Worm (Caenorhabditis elegans) whole organism, young adult: ENCODE data around the gene F54H12.2.
A peak's percentile ranks its signal among the peaks of the same experiment; 100 is the strongest.

Experiments used
- B0019.2 ChIP-seq: fragments of 200-800 bp; sonication (Bioruptor generic); conservative IDR thresholded peaks from 2 replicates; pipeline ENCODE4 v1.3.6; 2022; ENCODE audit warnings: missing genetic modification reagents, missing genetic modification characterization, missing compliant biosample characterization
- B0261.1 ChIP-seq: sonication (generic microtip); optimal IDR thresholded peaks from 2 replicates; lab custom pipeline; 2016; ENCODE audit warnings: mild to moderate bottlenecking, missing genetic modification characterization, moderate library complexity, missing compliant biosample characterization
- C17E4.6 ChIP-seq: fragments of 200-800 bp; sonication (Bioruptor generic); IDR thresholded peaks from 2 replicates; pipeline ENCODE4 v1.3.6; 2022; ENCODE audit warnings: missing genetic modification reagents, missing genetic modification characterization, missing compliant biosample characterization
- F33H1.4 ChIP-seq: fragments of 200-800 bp; sonication (Bioruptor generic); IDR thresholded peaks from 2 replicates; pipeline ENCODE4 v1.3.6; 2022; ENCODE audit warnings: missing genetic modification reagents, missing genetic modification characterization, missing compliant biosample characterization
- F39B2.1 ChIP-seq: fragments of 200-800 bp; sonication (Bioruptor generic); IDR thresholded peaks from 2 replicates; pipeline ENCODE4 v1.3.6; 2022; ENCODE audit warnings: missing genetic modification reagents, missing genetic modification characterization, missing compliant biosample characterization
- F57C9.4 ChIP-seq: sonication (generic microtip); optimal IDR thresholded peaks from 2 replicates; lab custom pipeline; 2017; ENCODE audit warnings: mild to moderate bottlenecking, missing genetic modification characterization, missing compliant biosample characterization
- Y53G8AR.9 ChIP-seq: fragments of 200-800 bp; sonication (Bioruptor generic); conservative IDR thresholded peaks from 2 replicates; pipeline ENCODE4 v1.3.6; 2022; ENCODE audit warnings: missing genetic modification reagents, missing genetic modification characterization, missing compliant biosample characterization
- Y79H2A.3 ChIP-seq: fragments of 200-800 bp; sonication (Bioruptor generic); conservative IDR thresholded peaks from 2 replicates; pipeline ENCODE4 v1.3.6; 2022; ENCODE audit warnings: missing genetic modification reagents, missing genetic modification characterization, missing compliant biosample characterization
- Y95B8A.8 ChIP-seq: fragments of 200-800 bp; sonication (Bioruptor generic); IDR thresholded peaks from 2 replicates; pipeline ENCODE4 v1.3.6; 2022; ENCODE audit warnings: missing genetic modification reagents, missing genetic modification characterization, missing compliant biosample characterization
- attf-5 ChIP-seq: fragments of 200-800 bp; sonication (Bioruptor generic); optimal IDR thresholded peaks from 2 replicates; lab custom pipeline; 2018; ENCODE audit warnings: mild to moderate bottlenecking, missing genetic modification characterization, missing compliant biosample characterization
- attf-6 ChIP-seq: fragments of 200-800 bp; sonication (Bioruptor generic); IDR thresholded peaks from 2 replicates; pipeline ENCODE4 v1.3.6; 2022; ENCODE audit warnings: missing genetic modification reagents, missing genetic modification characterization, missing compliant biosample characterization
- bed-2 ChIP-seq: fragments of 200-800 bp; sonication (Bioruptor generic); IDR thresholded peaks from 2 replicates; pipeline ENCODE4 v1.3.6; 2022; ENCODE audit warnings: missing genetic modification reagents, missing genetic modification characterization, missing compliant biosample characterization
- cebp-1 ChIP-seq, 2 experiments: fragments of 200-800 bp in 1 of 2; sonication (Bioruptor generic) in 1 of 2; sonication (generic microtip) in 1 of 2; IDR thresholded peaks in 1 of 2; optimal IDR thresholded peaks in 1 of 2; 2 replicates each; pipeline versions ENCODE4 v1.3.6 to Lab custom; 2017 to 2022; ENCODE audit warnings: missing compliant biosample characterization in 2 of 2, missing genetic modification characterization in 2 of 2, mild to moderate bottlenecking in 1 of 2, missing genetic modification reagents in 1 of 2, moderate library complexity in 1 of 2
- ceh-27 ChIP-seq: fragments of 200-800 bp; sonication (Bioruptor generic); optimal IDR thresholded peaks from 2 replicates; lab custom pipeline; 2018; ENCODE audit warnings: mild to moderate bottlenecking, missing genetic modification characterization, moderate library complexity, missing compliant biosample characterization
- ceh-40 ChIP-seq: fragments of 200-800 bp; sonication (Bioruptor generic); IDR thresholded peaks from 2 replicates; pipeline ENCODE4 v1.3.6; 2022; ENCODE audit warnings: missing genetic modification characterization, missing compliant biosample characterization
- ceh-79 ChIP-seq: sonication (generic microtip); optimal IDR thresholded peaks from 2 replicates; lab custom pipeline; 2017; ENCODE audit warnings: mild to moderate bottlenecking, missing genetic modification characterization, missing compliant biosample characterization
- chd-7 ChIP-seq: sonication (generic microtip); optimal IDR thresholded peaks from 2 replicates; lab custom pipeline; 2016; ENCODE audit warnings: mild to moderate bottlenecking, missing genetic modification characterization, moderate library complexity, missing compliant biosample characterization
- dox-1 ChIP-seq: fragments of 200-800 bp; sonication (Bioruptor generic); IDR thresholded peaks from 2 replicates; pipeline ENCODE4 v1.3.6; 2022; ENCODE audit warnings: missing genetic modification reagents, missing genetic modification characterization, missing compliant biosample characterization
- efl-1 ChIP-seq: fragments of 150-350 bp; optimal IDR thresholded peaks from 2 replicates; lab custom pipeline; 2014; ENCODE audit warnings: missing biosample characterization, missing genetic modification reagents, missing genetic modification characterization
- egrh-3 ChIP-seq: fragments of 200-800 bp; sonication (Bioruptor generic); IDR thresholded peaks from 2 replicates; pipeline ENCODE4 v1.3.6; 2022; ENCODE audit warnings: missing genetic modification reagents, missing genetic modification characterization, missing compliant biosample characterization
- ets-4 ChIP-seq: fragments of 200-800 bp; sonication (Bioruptor generic); optimal IDR thresholded peaks from 2 replicates; lab custom pipeline; 2018; ENCODE audit warnings: mild to moderate bottlenecking, missing genetic modification characterization, missing compliant biosample characterization
- gei-17 ChIP-seq: fragments of 200-800 bp; sonication (Bioruptor generic); optimal IDR thresholded peaks from 2 replicates; lab custom pipeline; 2018; ENCODE audit warnings: mild to moderate bottlenecking, missing genetic modification characterization, missing compliant biosample characterization
- hlh-26 ChIP-seq: fragments of 200-800 bp; sonication (Bioruptor generic); conservative IDR thresholded peaks from 2 replicates; pipeline ENCODE4 v1.3.6; 2022; ENCODE audit warnings: missing genetic modification reagents, missing genetic modification characterization, missing compliant biosample characterization
- hmg-20 ChIP-seq: fragments of 200-800 bp; sonication (Bioruptor generic); IDR thresholded peaks from 2 replicates; pipeline ENCODE4 v1.3.6; 2022; ENCODE audit warnings: missing genetic modification reagents, missing genetic modification characterization, missing compliant biosample characterization
- lsl-1 ChIP-seq: fragments of 200-800 bp; sonication (Bioruptor generic); optimal IDR thresholded peaks from 2 replicates; lab custom pipeline; 2018; ENCODE audit warnings: mild to moderate bottlenecking, missing genetic modification characterization, moderate library complexity, missing compliant biosample characterization
- madf-6 ChIP-seq: fragments of 200-800 bp; sonication (Bioruptor generic); IDR thresholded peaks from 2 replicates; pipeline ENCODE4 v1.3.6; 2022; ENCODE audit warnings: missing genetic modification reagents, missing genetic modification characterization, missing compliant biosample characterization
- mes-4 ChIP-seq: sonication (generic microtip); optimal IDR thresholded peaks from 2 replicates; lab custom pipeline; 2016; ENCODE audit warnings: missing genotype, missing genetic modification characterization, missing compliant biosample characterization
- nfyb-1 ChIP-seq: fragments of 200-800 bp; sonication (Bioruptor generic); IDR thresholded peaks from 2 replicates; pipeline ENCODE4 v1.3.6; 2022; ENCODE audit warnings: missing genetic modification reagents, missing genetic modification characterization, missing compliant biosample characterization
- rcor-1 ChIP-seq: fragments of 200-800 bp; sonication (Bioruptor generic); IDR thresholded peaks from 2 replicates; pipeline ENCODE4 v1.3.6; 2022; ENCODE audit warnings: missing genetic modification reagents, missing genetic modification characterization, missing compliant biosample characterization
- sea-2 ChIP-seq: fragments of 200-800 bp; sonication (Bioruptor generic); IDR thresholded peaks from 2 replicates; pipeline ENCODE4 v1.3.6; 2022; ENCODE audit warnings: missing genetic modification characterization, missing compliant biosample characterization
- snpc-1.1 ChIP-seq: sonication (generic microtip); optimal IDR thresholded peaks from 2 replicates; lab custom pipeline; 2017; ENCODE audit warnings: missing genetic modification characterization, mild to moderate bottlenecking, missing compliant biosample characterization, antibody characterized with exemption, moderate library complexity, missing genotype, missing genetic modification reagents; ENCODE audit not compliant: insufficient read depth
- snpc-3.4 ChIP-seq: sonication (generic microtip); optimal IDR thresholded peaks from 2 replicates; lab custom pipeline; 2017; ENCODE audit warnings: missing genetic modification characterization, mild to moderate bottlenecking, missing compliant biosample characterization, antibody characterized with exemption, moderate library complexity, missing genotype, missing genetic modification reagents
- sptf-2 ChIP-seq: fragments of 200-800 bp; sonication (Bioruptor generic); optimal IDR thresholded peaks from 2 replicates; lab custom pipeline; 2018; ENCODE audit warnings: mild to moderate bottlenecking, missing genetic modification characterization, missing compliant biosample characterization
- tbp1 ChIP-seq: fragments of 200-800 bp; sonication (Bioruptor generic); optimal IDR thresholded peaks from 2 replicates; lab custom pipeline; 2018; ENCODE audit warnings: mild to moderate bottlenecking, missing genetic modification characterization, missing compliant biosample characterization
- xnd-1 ChIP-seq: sonication (generic microtip); optimal IDR thresholded peaks from 2 replicates; lab custom pipeline; 2016; ENCODE audit warnings: missing genotype, missing genetic modification reagents, missing genetic modification characterization, missing compliant biosample characterization
- zfh-2 ChIP-seq: fragments of 200-800 bp; sonication (Bioruptor generic); conservative IDR thresholded peaks from 2 replicates; pipeline ENCODE4 v1.3.6; 2022; ENCODE audit warnings: missing genetic modification reagents, missing genetic modification characterization, missing compliant biosample characterization
- ztf-18 ChIP-seq: sonication (generic microtip); optimal IDR thresholded peaks from 2 replicates; lab custom pipeline; 2016; ENCODE audit warnings: missing genotype, mild to moderate bottlenecking, missing genetic modification characterization, missing compliant biosample characterization
- ztf-25 ChIP-seq: fragments of 200-800 bp; sonication (Bioruptor generic); IDR thresholded peaks from 2 replicates; pipeline ENCODE4 v1.3.6; 2022; ENCODE audit warnings: missing genetic modification reagents, missing genetic modification characterization, missing compliant biosample characterization
- ztf-26 ChIP-seq: sonication (generic microtip); optimal IDR thresholded peaks from 2 replicates; lab custom pipeline; 2017; ENCODE audit warnings: missing genetic modification characterization, missing compliant biosample characterization
- ztf-6 ChIP-seq: fragments of 200-800 bp; sonication (Bioruptor generic); IDR thresholded peaks from 2 replicates; pipeline ENCODE4 v1.3.6; 2022; ENCODE audit warnings: missing genetic modification reagents, missing genetic modification characterization, missing compliant biosample characterization

Gene F54H12.2

DNA sequence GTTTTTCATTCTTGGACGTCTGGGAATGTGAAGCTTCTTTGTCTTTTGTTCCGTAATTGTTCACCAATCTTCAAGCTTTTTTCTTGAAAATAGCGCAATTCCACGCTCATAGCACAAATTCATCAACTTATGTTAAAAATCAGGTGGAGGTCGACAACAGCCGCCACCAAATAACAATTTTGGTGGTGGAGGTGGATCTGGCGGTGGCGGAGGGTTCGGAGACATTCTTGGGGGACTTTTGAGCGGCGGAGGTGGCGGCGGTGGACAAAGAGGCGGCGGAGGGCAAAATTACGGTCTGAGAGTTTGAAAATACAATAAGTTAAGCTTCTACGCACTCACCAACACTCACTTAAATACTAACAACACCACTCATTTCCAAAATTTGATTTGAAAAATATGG is 17.6 kb downstream of the F54H12.2 start:
- TF ChIP-seq sea-2 (GFP tag; lab: Robert Waterston, UW) (no peak), egrh-3 (peak; percentile 8; the same call in 1 of the 2 replicates), ztf-6 (GFP tag; lab: Robert Waterston, UW) (0 out of 2 replicates have a peak, but pooled peaks have one; percentile 16), mes-4 (tag; lab: Kevin White, UChicago) (no peak), zfh-2 (GFP tag; lab: Robert Waterston, UW) (peak; percentile 65), attf-5 (GFP tag; lab: Kevin White, UChicago) (no peak), ztf-18 (tag; lab: Kevin White, UChicago) (no peak)

DNA sequence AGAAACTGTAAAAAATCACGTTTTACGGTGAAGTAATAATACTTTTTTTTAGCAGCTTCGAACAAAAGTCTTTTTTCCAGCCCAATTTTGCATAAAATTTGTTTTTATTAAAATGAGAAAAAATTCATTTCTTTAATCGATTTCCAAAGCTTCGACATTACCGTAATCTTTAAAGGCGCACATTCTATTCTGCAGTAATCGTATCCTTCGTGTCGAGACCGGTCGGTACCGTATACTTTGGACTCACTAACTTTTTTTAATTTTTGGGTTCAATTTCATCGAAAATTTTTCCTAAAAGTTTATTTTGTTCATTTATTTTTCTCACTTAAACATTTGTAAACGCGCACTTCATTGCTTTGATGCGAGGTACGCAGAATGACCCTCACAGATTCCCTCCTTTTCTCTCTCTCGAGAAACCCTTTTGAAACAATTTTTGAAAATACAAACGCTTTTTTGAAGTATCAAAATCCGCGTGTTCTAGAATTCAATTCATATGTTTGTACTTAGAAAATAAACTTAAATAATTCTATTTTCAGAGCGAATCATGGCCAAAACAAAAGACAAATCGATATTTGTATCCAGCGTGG is 22.3 kb downstream of the F54H12.2 start, which contains the start of gene hrpk-2:
Gene hrpk-2 (plus strand): TSS at position 537 of the 587 bp plus-strand sequence.
- peak; percentile 27 for TF ChIP-seq xnd-1
- TF ChIP-seq Y53G8AR.9 (GFP tag; lab: Robert Waterston, UW), result no peak
- no peak for TF ChIP-seq nfyb-1
- TF ChIP-seq ceh-40, result no peak
- peak; percentile 65; the same call in 1 of the 2 replicates for TF ChIP-seq madf-6 (GFP tag; lab: Robert Waterston, UW)
- TF ChIP-seq mes-4 (tag; lab: Kevin White, UChicago), result no peak
- TF ChIP-seq cebp-1 (GFP tag; IDR thresholded peaks at IDR 0.05; lab: Robert Waterston, UW), result no peak
- TF ChIP-seq cebp-1 (tag; optimal IDR thresholded peaks at IDR 0.05; lab: Kevin White, UChicago), result no peak
- peak; percentile 73 for TF ChIP-seq F33H1.4
- peak; percentile 19; the same call in 1 of the 2 replicates for TF ChIP-seq B0019.2 (GFP tag; lab: Robert Waterston, UW)
- TF ChIP-seq chd-7, result no peak
- no peak for TF ChIP-seq attf-6 (GFP tag; lab: Robert Waterston, UW)
- peak; percentile 28 for TF ChIP-seq snpc-3.4
- no peak for TF ChIP-seq Y79H2A.3 (GFP tag; lab: Robert Waterston, UW)
- TF ChIP-seq sptf-2 (GFP tag; lab: Kevin White, UChicago), result no peak
- TF ChIP-seq lsl-1 (GFP tag; lab: Kevin White, UChicago), result peak; percentile 81
- TF ChIP-seq Y95B8A.8 (GFP tag; lab: Robert Waterston, UW), result no peak
- TF ChIP-seq ztf-25 (GFP tag; lab: Robert Waterston, UW), result no peak
- TF ChIP-seq F39B2.1 (GFP tag; lab: Robert Waterston, UW), result no peak

DNA sequence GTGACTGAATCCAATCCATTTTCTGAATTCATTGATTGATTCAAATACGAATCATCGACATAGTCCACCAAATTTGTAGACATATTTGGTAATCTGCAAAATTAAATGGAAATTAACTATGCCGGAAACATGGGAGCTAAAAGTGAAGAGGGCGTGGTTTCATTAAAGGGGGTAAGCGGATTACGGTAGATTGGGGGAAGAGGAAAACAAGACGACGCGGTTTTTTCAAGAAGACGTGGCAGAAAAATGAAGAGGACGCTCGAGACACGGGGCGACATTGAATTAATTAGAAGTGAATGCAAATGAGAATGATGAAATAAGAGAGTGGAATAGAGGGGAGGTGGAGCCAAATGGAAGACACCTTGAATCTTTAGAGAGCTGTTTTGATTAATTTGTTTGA is 32.0 kb downstream of the F54H12.2 start, which contains the start of gene npr-17:
Gene npr-17 (minus strand): TSS at position 101 of the 400 bp plus-strand sequence.
- no peak for TF ChIP-seq hlh-26 (GFP tag; lab: Robert Waterston, UW)
- TF ChIP-seq gei-17 (GFP tag; lab: Kevin White, UChicago), result no peak
- no peak for TF ChIP-seq B0261.1 (tag; lab: Kevin White, UChicago)
- TF ChIP-seq ceh-79 (tag; lab: Kevin White, UChicago), result no peak
- TF ChIP-seq F57C9.4 (tag; lab: Kevin White, UChicago), result no peak
- no peak for TF ChIP-seq ceh-27 (GFP tag; lab: Kevin White, UChicago)
- no peak for TF ChIP-seq hmg-20 (GFP tag; lab: Robert Waterston, UW)
- TF ChIP-seq bed-2 (GFP tag; lab: Robert Waterston, UW), result no peak
- TF ChIP-seq zfh-2 (GFP tag; lab: Robert Waterston, UW), result no peak
- TF ChIP-seq tbp1 (GFP tag; lab: Kevin White, UChicago), result no peak
- no peak for TF ChIP-seq rcor-1 (GFP tag; lab: Robert Waterston, UW)
- TF ChIP-seq ztf-26 (tag; lab: Kevin White, UChicago), result no peak
- no peak for TF ChIP-seq ets-4 (GFP tag; lab: Kevin White, UChicago)
- no peak for TF ChIP-seq F33H1.4
- no peak for TF ChIP-seq snpc-1.1 (tag; lab: Kevin White, UChicago)
- TF ChIP-seq efl-1 (GFP tag; lab: Kevin White, UChicago), result no peak
- TF ChIP-seq attf-5 (GFP tag; lab: Kevin White, UChicago), result no peak
- TF ChIP-seq dox-1, result no peak
- TF ChIP-seq C17E4.6 (GFP tag; lab: Robert Waterston, UW), result no peak
